Worm (Caenorhabditis elegans) whole organism, L1 larva: ENCODE measurements around the gene C34E10.12.

Source experiments
- C04F5.9 ChIP-seq: sonication (generic microtip); optimal IDR thresholded peaks from 2 replicates; lab custom pipeline; 2016; ENCODE audit warnings: missing genetic modification characterization, missing compliant biosample characterization
- C16A3.4 ChIP-seq: fragments of 150-350 bp; optimal IDR thresholded peaks from 2 replicates; lab custom pipeline; 2014; ENCODE audit warnings: missing biosample characterization, missing genetic modification characterization
- C34B4.2 ChIP-seq: sonication (generic microtip); optimal IDR thresholded peaks from 2 replicates; lab custom pipeline; 2017; ENCODE audit warnings: mild to moderate bottlenecking, missing genetic modification characterization, missing compliant biosample characterization
- aha-1 ChIP-seq: fragments of 150-350 bp; optimal IDR thresholded peaks from 2 replicates; lab custom pipeline; 2014; ENCODE audit warnings: missing biosample characterization, missing genetic modification characterization
- alr-1 ChIP-seq: fragments of 200-800 bp; sonication (Bioruptor generic); optimal IDR thresholded peaks from 2 replicates; lab custom pipeline; 2018; ENCODE audit warnings: borderline replicate concordance, mild to moderate bottlenecking, missing genetic modification characterization, missing compliant biosample characterization
- ama-1 ChIP-seq: fragments of 150-350 bp; optimal IDR thresholded peaks from 2 replicates; lab custom pipeline; 2014
- blmp-1 ChIP-seq: fragments of 150-350 bp; optimal IDR thresholded peaks from 2 replicates; lab custom pipeline; 2014; ENCODE audit warnings: missing biosample characterization, missing genetic modification characterization
- ceh-8 ChIP-seq: fragments of 200-800 bp; sonication (Bioruptor generic); optimal IDR thresholded peaks from 2 replicates; lab custom pipeline; 2018; ENCODE audit warnings: mild to moderate bottlenecking, missing genetic modification characterization, moderate library complexity, missing compliant biosample characterization
- ceh-82 ChIP-seq, 3 experiments: fragments of 150-350 bp in 1 of 3; sonication (generic microtip) in 2 of 3; optimal IDR thresholded peaks; 2 replicates each; lab custom pipeline; 2014 to 2017; ENCODE audit warnings: missing biosample characterization in 3 of 3, missing genetic modification characterization in 3 of 3
- ceh-88 ChIP-seq: fragments of 200-800 bp; sonication (Bioruptor generic); IDR thresholded peaks from 2 replicates; pipeline ENCODE4 v1.3.6; 2022; ENCODE audit warnings: missing genetic modification characterization, missing compliant biosample characterization
- ceh-90 ChIP-seq: sonication (generic microtip); optimal IDR thresholded peaks from 2 replicates; lab custom pipeline; 2016; ENCODE audit warnings: missing genetic modification characterization, missing compliant biosample characterization
- ces-1 ChIP-seq: fragments of 150-350 bp; optimal IDR thresholded peaks from 2 replicates; lab custom pipeline; 2014; ENCODE audit warnings: missing biosample characterization, missing genetic modification reagents, missing genetic modification characterization
- dpl-1 ChIP-seq, 3 experiments: fragments of 150-350 bp in 2 of 3; sonication (generic microtip) in 1 of 3; optimal IDR thresholded peaks; 2 replicates each; lab custom pipeline; 2014 to 2017; ENCODE audit warnings: missing biosample characterization in 3 of 3, missing genetic modification characterization in 3 of 3, missing genetic modification reagents in 3 of 3
- dsc-1 ChIP-seq: sonication (generic microtip); optimal IDR thresholded peaks from 2 replicates; lab custom pipeline; 2016; ENCODE audit warnings: mild to moderate bottlenecking, missing genetic modification characterization, missing compliant biosample characterization
- efl-1 ChIP-seq, 4 experiments: fragments of 150-350 bp; optimal IDR thresholded peaks in 3 of 4; peaks in 1 of 4; 1 replicate in 1 of 4; 2 replicates in 3 of 4; lab custom pipeline; 2014; ENCODE audit warnings: missing biosample characterization in 2 of 4, missing genetic modification characterization in 2 of 4, missing genetic modification reagents in 2 of 4
- efl-3 ChIP-seq: fragments of 200-800 bp; sonication (Bioruptor generic); optimal IDR thresholded peaks from 2 replicates; lab custom pipeline; 2018; ENCODE audit warnings: mild to moderate bottlenecking, missing genetic modification characterization, missing compliant biosample characterization
- fkh-10 ChIP-seq: sonication (generic microtip); optimal IDR thresholded peaks from 2 replicates; lab custom pipeline; 2017; ENCODE audit warnings: missing biosample characterization, missing genetic modification reagents, missing genetic modification characterization
- fkh-4 ChIP-seq: sonication (generic microtip); optimal IDR thresholded peaks from 2 replicates; lab custom pipeline; 2016; ENCODE audit warnings: missing compliant biosample characterization, missing genetic modification characterization, borderline replicate concordance
- fos-1 ChIP-seq: fragments of 150-350 bp; optimal IDR thresholded peaks from 2 replicates; lab custom pipeline; 2014; ENCODE audit warnings: missing biosample characterization, missing genetic modification characterization
- grh-1 ChIP-seq: fragments of 200-800 bp; sonication (Bioruptor generic); IDR thresholded peaks from 2 replicates; pipeline ENCODE4 v1.3.6; 2022; ENCODE audit warnings: missing genetic modification reagents, missing genetic modification characterization, missing compliant biosample characterization
- hlh-17 ChIP-seq: fragments of 200-800 bp; sonication (Bioruptor generic); optimal IDR thresholded peaks from 2 replicates; lab custom pipeline; 2018; ENCODE audit warnings: missing genetic modification characterization, mild to moderate bottlenecking, missing compliant biosample characterization, moderate library complexity, borderline replicate concordance
- hlh-4 ChIP-seq: sonication (generic microtip); optimal IDR thresholded peaks from 2 replicates; lab custom pipeline; 2016; ENCODE audit warnings: mild to moderate bottlenecking, missing genetic modification characterization, missing compliant biosample characterization
- hpl-2 ChIP-seq: fragments of 150-350 bp; optimal IDR thresholded peaks from 2 replicates; lab custom pipeline; 2014; ENCODE audit warnings: missing biosample characterization, missing genetic modification reagents, missing genetic modification characterization
- isw-1 ChIP-seq: fragments of 200-800 bp; sonication (Bioruptor generic); IDR thresholded peaks from 2 replicates; pipeline ENCODE4 v1.3.6; 2022; ENCODE audit warnings: missing genetic modification characterization, missing compliant biosample characterization
- jun-1 ChIP-seq: fragments of 150-350 bp; optimal IDR thresholded peaks from 2 replicates; lab custom pipeline; 2014; ENCODE audit warnings: missing biosample characterization, missing genetic modification reagents, missing genetic modification characterization
- lin-14 ChIP-seq: fragments of 200-800 bp; sonication (Bioruptor generic); optimal IDR thresholded peaks from 2 replicates; lab custom pipeline; 2018; ENCODE audit warnings: mild to moderate bottlenecking, missing genetic modification characterization, moderate library complexity, missing compliant biosample characterization
- lin-15B ChIP-seq: fragments of 150-350 bp; sonication (generic microtip); optimal IDR thresholded peaks from 3 replicates; lab custom pipeline; 2014; ENCODE audit warnings: missing biosample characterization, missing genetic modification characterization
- lin-35 ChIP-seq, 2 experiments: fragments of 150-350 bp; optimal IDR thresholded peaks; 2 replicates each; lab custom pipeline; 2014; ENCODE audit warnings: missing biosample characterization in 2 of 2, missing genetic modification characterization in 2 of 2, missing genetic modification reagents in 2 of 2
- lsy-2 ChIP-seq, 2 experiments: fragments of 150-350 bp; optimal IDR thresholded peaks; 2 replicates each; lab custom pipeline; 2014; ENCODE audit warnings: missing biosample characterization in 2 of 2, missing genetic modification characterization in 2 of 2
- mab-9 ChIP-seq: fragments of 200-800 bp; sonication (Bioruptor generic); IDR thresholded peaks from 2 replicates; pipeline ENCODE4 v1.3.6; 2022; ENCODE audit warnings: missing genetic modification reagents, missing genetic modification characterization, missing compliant biosample characterization
- mdl-1 ChIP-seq, 2 experiments: fragments of 150-350 bp; optimal IDR thresholded peaks; 2 replicates each; lab custom pipeline; 2014 to 2017; ENCODE audit warnings: missing biosample characterization in 2 of 2, missing genetic modification characterization in 2 of 2, inconsistent platforms in 1 of 2
- mef-2 ChIP-seq: fragments of 150-350 bp; optimal IDR thresholded peaks from 2 replicates; lab custom pipeline; 2014; ENCODE audit warnings: missing biosample characterization, missing genetic modification characterization
- nhr-19 ChIP-seq: fragments of 200-800 bp; sonication (Bioruptor generic); conservative IDR thresholded peaks from 2 replicates; pipeline ENCODE4 v1.3.6; 2022; ENCODE audit warnings: missing genetic modification characterization, missing compliant biosample characterization
- nhr-28 ChIP-seq: fragments of 150-350 bp; optimal IDR thresholded peaks from 2 replicates; lab custom pipeline; 2014; ENCODE audit warnings: missing biosample characterization, missing genetic modification characterization
- nhr-47 ChIP-seq: sonication (generic microtip); optimal IDR thresholded peaks from 2 replicates; lab custom pipeline; 2016; ENCODE audit warnings: mild to moderate bottlenecking, missing genetic modification characterization, moderate library complexity, missing compliant biosample characterization
- nhr-71 ChIP-seq: sonication (generic microtip); optimal IDR thresholded peaks from 2 replicates; lab custom pipeline; 2016; ENCODE audit warnings: mild to moderate bottlenecking, missing genetic modification characterization, moderate library complexity, missing compliant biosample characterization
- nhr-77 ChIP-seq: fragments of 150-350 bp; optimal IDR thresholded peaks from 2 replicates; lab custom pipeline; 2014; ENCODE audit warnings: missing biosample characterization, missing genetic modification characterization
- nhr-85 ChIP-seq: sonication (generic microtip); peaks from one replicate; lab custom pipeline; 2016; ENCODE audit warnings: missing genetic modification characterization, inconsistent platforms, missing compliant biosample characterization
- pax-3 ChIP-seq: fragments of 200-800 bp; sonication (Bioruptor generic); optimal IDR thresholded peaks from 2 replicates; lab custom pipeline; 2018; ENCODE audit warnings: mild to moderate bottlenecking, missing genetic modification characterization, moderate library complexity, missing compliant biosample characterization
- pqm-1 ChIP-seq: sonication (generic microtip); optimal IDR thresholded peaks from 3 replicates; lab custom pipeline; 2017; ENCODE audit warnings: missing biosample characterization, missing genetic modification characterization
- snpc-4 ChIP-seq: fragments of 150-350 bp; optimal IDR thresholded peaks from 2 replicates; lab custom pipeline; 2014; ENCODE audit warnings: missing biosample characterization, missing genetic modification characterization
- snu-23 ChIP-seq: sonication (generic microtip); optimal IDR thresholded peaks from 2 replicates; lab custom pipeline; 2016; ENCODE audit warnings: missing genetic modification characterization, missing compliant biosample characterization
- sox-4 ChIP-seq: sonication (generic microtip); optimal IDR thresholded peaks from 2 replicates; lab custom pipeline; 2016; ENCODE audit warnings: missing genetic modification characterization, missing compliant biosample characterization
- unc-30 ChIP-seq: sonication (generic microtip); optimal IDR thresholded peaks from 2 replicates; lab custom pipeline; 2017; ENCODE audit warnings: missing biosample characterization, missing genetic modification characterization
- vab-15 ChIP-seq: sonication (generic microtip); optimal IDR thresholded peaks from 2 replicates; lab custom pipeline; 2017; ENCODE audit warnings: missing genotype, mild to moderate bottlenecking, missing genetic modification characterization, missing compliant biosample characterization
- xbp-1 ChIP-seq: sonication (generic microtip); optimal IDR thresholded peaks from 2 replicates; lab custom pipeline; 2016; ENCODE audit warnings: missing genetic modification characterization, missing compliant biosample characterization
- zag-1 ChIP-seq: fragments of 150-350 bp; optimal IDR thresholded peaks from 2 replicates; lab custom pipeline; 2014; ENCODE audit warnings: missing biosample characterization, missing genetic modification characterization
- ztf-11 ChIP-seq, 2 experiments: sonication (generic microtip); optimal IDR thresholded peaks; 2 replicates each; lab custom pipeline; 2016 to 2017; ENCODE audit warnings: missing genetic modification characterization in 2 of 2, missing biosample characterization in 1 of 2, missing compliant biosample characterization in 1 of 2

The C34E10.12 gene

ce11 chrIII:5190671-5191174 is 37.0 kb downstream of the C34E10.12 start, which contains the start of gene hira-1:
Gene hira-1, plus strand, starts transcription at chrIII:5191124.
- TF ChIP-seq dpl-1 (GFP tag; optimal IDR thresholded peaks at IDR 0.05; lab: Kevin White, UChicago) = peak; percentile 62 to 82 (median 63)
- peak; percentile 16 for TF ChIP-seq snu-23 (GFP tag; lab: Kevin White, UChicago)
- TF ChIP-seq C16A3.4 (tag; lab: Kevin White, UChicago) = peak; percentile 49
- no peak for TF ChIP-seq nhr-19
- peak; percentile 70 to 77 for TF ChIP-seq efl-1 (optimal IDR thresholded peaks at IDR 0.05; lab: Kevin White, UChicago)
- TF ChIP-seq efl-1 (GFP tag; optimal IDR thresholded peaks at IDR 0.05 in 1 of 2; lab: Kevin White, UChicago) = peak; percentile 77 to 97
- TF ChIP-seq lin-35 (GFP tag; optimal IDR thresholded peaks at IDR 0.05; lab: Kevin White, UChicago) = peak; percentile 76 to 82
- peak; percentile 21 for TF ChIP-seq lin-14 (GFP tag; lab: Kevin White, UChicago)
- TF ChIP-seq ztf-11 (tag; optimal IDR thresholded peaks at IDR 0.05; lab: Kevin White, UChicago) = no peak
- TF ChIP-seq blmp-1 (tag; lab: Kevin White, UChicago) = peak; percentile 43
- peak; percentile 62 for TF ChIP-seq lin-15B (tag; lab: Kevin White, UChicago)
- TF ChIP-seq xbp-1 = no peak
- no peak for TF ChIP-seq ama-1
- peak; percentile 12 for TF ChIP-seq vab-15 (tag; lab: Kevin White, UChicago)
- no peak for TF ChIP-seq ceh-90 (tag; lab: Kevin White, UChicago)
- no peak for TF ChIP-seq isw-1 (GFP tag; lab: Robert Waterston, UW)
- peak; percentile 31 to 71 for TF ChIP-seq lsy-2 (tag; optimal IDR thresholded peaks at IDR 0.05; lab: Kevin White, UChicago)

- TF ChIP-seq jun-1 (no peak), hlh-17 (GFP tag; lab: Kevin White, UChicago) (no peak), nhr-77 (tag; lab: Kevin White, UChicago) (no peak), ceh-90 (tag; lab: Kevin White, UChicago) (peak; percentile 83), sox-4 (tag; lab: Kevin White, UChicago) (peak; percentile 60), mdl-1 (tag; optimal IDR thresholded peaks at IDR 0.05; lab: Kevin White, UChicago) (no peak), C16A3.4 (tag; lab: Kevin White, UChicago) (no peak), ztf-11 (tag; optimal IDR thresholded peaks at IDR 0.05; lab: Kevin White, UChicago) (peak in 1 of 2 experiments; percentile 67), nhr-19 (peak; percentile 65), ceh-82 (tag; optimal IDR thresholded peaks at IDR 0.05; lab: Kevin White, UChicago) (peak in 1 of 3 experiments; percentile 8), hlh-4 (tag; lab: Kevin White, UChicago) (no peak), isw-1 (GFP tag; lab: Robert Waterston, UW) (no peak), hpl-2 (GFP tag; lab: Kevin White, UChicago) (no peak), ceh-88 (GFP tag; lab: Robert Waterston, UW) (no peak), efl-3 (GFP tag; lab: Kevin White, UChicago) (no peak), fkh-4 (tag; lab: Kevin White, UChicago) (peak; percentile 56), ces-1 (GFP tag; lab: Kevin White, UChicago) (no peak), fos-1 (tag; lab: Kevin White, UChicago) (peak; percentile 23), lin-15B (tag; lab: Kevin White, UChicago) (no peak), aha-1 (tag; lab: Kevin White, UChicago) (no peak), nhr-71 (tag; lab: Kevin White, UChicago) (peak; percentile 70), nhr-28 (no peak), mab-9 (GFP tag; lab: Robert Waterston, UW) (no peak), snpc-4 (tag; lab: Kevin White, UChicago) (no peak), C34B4.2 (tag; lab: Kevin White, UChicago) (no peak), lsy-2 (tag; optimal IDR thresholded peaks at IDR 0.05; lab: Kevin White, UChicago) (peak; percentile 34 to 59), mef-2 (no peak), fkh-10 (GFP tag; lab: Kevin White, UChicago) (no peak), zag-1 (tag; lab: Kevin White, UChicago) (no peak), ceh-8 (GFP tag; lab: Kevin White, UChicago) (no peak), grh-1 (GFP tag; lab: Robert Waterston, UW) (peak; percentile 43; the same call in 1 of the 2 replicates), pqm-1 (no peak), alr-1 (no peak), pax-3 (peak; percentile 16), unc-30 (tag; lab: Kevin White, UChicago) (no peak), efl-1 (optimal IDR thresholded peaks at IDR 0.05; lab: Kevin White, UChicago) (peak; percentile 91 to 93), efl-1 (GFP tag; optimal IDR thresholded peaks at IDR 0.05 in 1 of 2; lab: Kevin White, UChicago) (peak; percentile 90 to 99), lin-35 (GFP tag; optimal IDR thresholded peaks at IDR 0.05; lab: Kevin White, UChicago) (peak; percentile 85 to 93), C04F5.9 (tag; lab: Kevin White, UChicago) (peak; percentile 7), dsc-1 (tag; lab: Kevin White, UChicago) (peak; percentile 41), vab-15 (tag; lab: Kevin White, UChicago) (no peak), blmp-1 (tag; lab: Kevin White, UChicago) (peak; percentile 18), nhr-47 (tag; lab: Kevin White, UChicago) (peak; percentile 64), nhr-85 (tag; lab: Kevin White, UChicago) (peak; percentile 79)
These were observed 37.5 kb downstream of the C34E10.12 start for ce11 chrIII:5190179-5190578.
